Worm (Caenorhabditis elegans): Measurements from ENCODE around the gene W03G11.4.

W03G11.4 gene

DNA sequence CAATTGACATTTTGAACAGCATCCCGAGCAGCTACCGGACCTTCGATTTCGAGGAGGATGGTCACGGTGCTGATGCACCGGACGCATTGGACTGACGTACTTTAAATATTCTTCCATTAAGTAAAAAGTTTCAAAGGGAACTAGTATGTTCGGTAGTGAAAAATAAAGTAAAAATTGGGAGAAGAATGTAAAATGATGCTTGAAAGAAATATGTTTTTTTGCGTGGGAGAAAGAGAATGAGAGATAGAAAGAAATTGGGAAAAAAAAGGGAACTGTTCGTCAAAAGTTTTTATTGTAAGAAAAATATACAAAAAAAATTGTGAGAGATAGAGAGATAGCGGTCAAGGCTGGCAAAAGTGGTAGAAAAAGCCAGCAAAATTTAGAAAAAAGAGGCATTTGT lies 59.0 kb downstream of the W03G11.4 start, which contains the start of gene tsp-20:
TSS of gene tsp-20 (minus strand) at position 101 of the 400 bp plus-strand sequence.
- TF ChIP-seq cebp-2 (GFP tag; IDR thresholded peaks at IDR 0.05): no peak
